Fruit fly (Drosophila melanogaster) whole organism, embryonic: Measurements from ENCODE around the gene CG13603.
A peak's percentile ranks its signal among the peaks of the same experiment; 100 is the strongest.

Source experiments
- Awh ChIP-seq: fragments of 200-800 bp; sonication (Bioruptor generic); IDR thresholded peaks from 2 replicates; pipeline ENCODE4, ENCODE4 v1.3.6; 2022; ENCODE audit warnings: missing biosample characterization, missing genetic modification characterization
- Bdp1 ChIP-seq: fragments of 200-800 bp; sonication (Bioruptor generic); optimal IDR thresholded peaks from 3 replicates; lab custom pipeline; 2016; ENCODE audit warnings: missing biosample characterization, missing genetic modification characterization
- Bgb ChIP-seq: fragments of 200-800 bp; sonication (Bioruptor generic); IDR thresholded peaks from 2 replicates; pipeline ENCODE4 v1.3.6; 2022; ENCODE audit warnings: missing biosample characterization, missing genetic modification characterization; ENCODE audit not compliant: partially characterized antibody
- CG10209 ChIP-seq: fragments of 200-800 bp; sonication (Bioruptor generic); optimal IDR thresholded peaks from 3 replicates; lab custom pipeline; 2017; ENCODE audit warnings: missing biosample characterization, mild to moderate bottlenecking, missing genetic modification characterization, missing genetic modification reagents
- CG10959 ChIP-seq: fragments of 200-800 bp; sonication (Bioruptor generic); IDR thresholded peaks from 2 replicates; pipeline ENCODE4 v1.3.6; 2022; ENCODE audit warnings: missing biosample characterization, missing genetic modification characterization
- CG11085 ChIP-seq: fragments of 200-800 bp; sonication (Bioruptor generic); IDR thresholded peaks from 2 replicates; pipeline ENCODE4 v1.3.6; 2022; ENCODE audit warnings: missing biosample characterization, missing genetic modification characterization
- CG11093 ChIP-seq: fragments of 200-800 bp; sonication (Bioruptor generic); IDR thresholded peaks from 3 replicates; pipeline ENCODE4 v1.3.6; 2022; ENCODE audit warnings: missing biosample characterization, missing genetic modification characterization
- CG11723 ChIP-seq: fragments of 200-800 bp; sonication (Bioruptor generic); optimal IDR thresholded peaks from 2 replicates; lab custom pipeline; 2017; ENCODE audit warnings: missing biosample characterization, mild to moderate bottlenecking, missing genetic modification characterization
- CG12942 ChIP-seq: fragments of 200-800 bp; sonication (Bioruptor generic); optimal IDR thresholded peaks from 3 replicates; lab custom pipeline; 2016; ENCODE audit warnings: missing biosample characterization, missing genetic modification characterization
- CG16779 ChIP-seq: fragments of 200-800 bp; sonication (Bioruptor generic); IDR thresholded peaks from 2 replicates; pipeline ENCODE4 v1.3.6; 2022; ENCODE audit warnings: missing biosample characterization, missing genetic modification characterization
- CG17359 ChIP-seq: fragments of 200-800 bp; sonication (Bioruptor generic); optimal IDR thresholded peaks from 3 replicates; lab custom pipeline; 2018; ENCODE audit warnings: missing biosample characterization, mild to moderate bottlenecking, missing genetic modification characterization, moderate library complexity
- CG17385 ChIP-seq: fragments of 200-800 bp; sonication (Bioruptor generic); optimal IDR thresholded peaks from 3 replicates; lab custom pipeline; 2018; ENCODE audit warnings: missing biosample characterization, mild to moderate bottlenecking, missing genetic modification characterization
- CG17612 ChIP-seq: fragments of 200-800 bp; sonication (Bioruptor generic); IDR thresholded peaks from 2 replicates; pipeline ENCODE4 v1.3.6; 2022; ENCODE audit warnings: missing biosample characterization, missing genetic modification characterization
- CG1792 ChIP-seq: fragments of 200-800 bp; sonication (Bioruptor generic); optimal IDR thresholded peaks from 2 replicates; lab custom pipeline; 2016; ENCODE audit warnings: missing biosample characterization, missing genetic modification characterization
- CG3847 ChIP-seq: fragments of 200-800 bp; sonication (Bioruptor generic); IDR thresholded peaks from 2 replicates; pipeline ENCODE4 v1.3.6; 2022; ENCODE audit warnings: missing biosample characterization, missing genetic modification characterization
- CG4707 ChIP-seq: fragments of 200-800 bp; sonication (Bioruptor generic); optimal IDR thresholded peaks from 2 replicates; lab custom pipeline; 2018; ENCODE audit warnings: missing biosample characterization, mild to moderate bottlenecking, missing genetic modification characterization, moderate library complexity
- CG7372 ChIP-seq: fragments of 200-800 bp; sonication (Bioruptor generic); IDR thresholded peaks from 2 replicates; pipeline ENCODE4 v1.3.6; 2022; ENCODE audit warnings: missing biosample characterization, missing genetic modification characterization
- CG7556 ChIP-seq: fragments of 200-800 bp; sonication (Bioruptor generic); optimal IDR thresholded peaks from 2 replicates; lab custom pipeline; 2017; ENCODE audit warnings: missing biosample characterization, mild to moderate bottlenecking, missing genetic modification characterization
- CG7745 ChIP-seq: fragments of 200-800 bp; sonication (Bioruptor generic); optimal IDR thresholded peaks from 2 replicates; lab custom pipeline; 2018; ENCODE audit warnings: missing biosample characterization, mild to moderate bottlenecking, missing genetic modification characterization, moderate library complexity
- CG7839 ChIP-seq: fragments of 200-800 bp; sonication (Bioruptor generic); optimal IDR thresholded peaks from 3 replicates; lab custom pipeline; 2018; ENCODE audit warnings: missing biosample characterization, mild to moderate bottlenecking, missing genetic modification characterization, moderate library complexity
- CG8765 ChIP-seq: fragments of 200-800 bp; sonication (Bioruptor generic); IDR thresholded peaks from 2 replicates; pipeline ENCODE4 v1.3.6; 2022; ENCODE audit warnings: missing biosample characterization, missing genetic modification characterization
- CG9797 ChIP-seq: fragments of 200-800 bp; sonication (Bioruptor generic); optimal IDR thresholded peaks from 3 replicates; lab custom pipeline; 2018; ENCODE audit warnings: missing biosample characterization, mild to moderate bottlenecking, missing genetic modification characterization
- CHES-1-like ChIP-seq: fragments of 200-800 bp; sonication (Bioruptor generic); optimal IDR thresholded peaks from 2 replicates; lab custom pipeline; 2016; ENCODE audit warnings: missing biosample characterization, missing genetic modification characterization
- Fer3 ChIP-seq: fragments of 200-800 bp; sonication (Bioruptor generic); optimal IDR thresholded peaks from 2 replicates; lab custom pipeline; 2018; ENCODE audit warnings: missing biosample characterization, mild to moderate bottlenecking, missing genetic modification characterization, moderate library complexity
- GATAe ChIP-seq: fragments of 200-800 bp; sonication (Bioruptor generic); conservative IDR thresholded peaks from 2 replicates; pipeline ENCODE4 v1.3.6; 2022; ENCODE audit warnings: missing biosample characterization, missing genetic modification characterization
- MESR4 ChIP-seq: fragments of 200-800 bp; sonication (Bioruptor generic); optimal IDR thresholded peaks from 2 replicates; lab custom pipeline; 2018; ENCODE audit warnings: missing biosample characterization, mild to moderate bottlenecking, missing genetic modification characterization, moderate library complexity
- Nf-YA ChIP-seq: fragments of 200-800 bp; sonication (Bioruptor generic); IDR thresholded peaks from 2 replicates; pipeline ENCODE4 v1.3.6; 2022; ENCODE audit warnings: missing biosample characterization, missing genetic modification characterization
- Opbp ChIP-seq: fragments of 200-800 bp; sonication (Bioruptor generic); IDR thresholded peaks from 3 replicates; pipeline ENCODE4 v1.3.6; 2022; ENCODE audit warnings: missing biosample characterization, missing genetic modification characterization; ENCODE audit not compliant: partially characterized antibody
- PHDP ChIP-seq: fragments of 200-800 bp; sonication (Bioruptor generic); optimal IDR thresholded peaks from 3 replicates; lab custom pipeline; 2018; ENCODE audit warnings: missing biosample characterization, mild to moderate bottlenecking, missing genetic modification characterization, moderate library complexity
- Poxn ChIP-seq: fragments of 200-800 bp; sonication (Bioruptor generic); IDR thresholded peaks from 2 replicates; pipeline ENCODE4 v1.3.6; 2022; ENCODE audit warnings: missing biosample characterization, missing genetic modification characterization
- Sox100B ChIP-seq: fragments of 200-800 bp; sonication (Bioruptor generic); optimal IDR thresholded peaks from 3 replicates; lab custom pipeline; 2018; ENCODE audit warnings: missing biosample characterization, mild to moderate bottlenecking, missing genetic modification characterization
- ase ChIP-seq: fragments of 200-800 bp; sonication (Bioruptor generic); IDR thresholded peaks from 3 replicates; pipeline ENCODE4 v1.3.6; 2022; ENCODE audit warnings: missing biosample characterization, missing genetic modification characterization
- bigmax ChIP-seq: fragments of 200-800 bp; sonication (Bioruptor generic); optimal IDR thresholded peaks from 2 replicates; lab custom pipeline; 2018; ENCODE audit warnings: missing biosample characterization, mild to moderate bottlenecking, missing genetic modification characterization
- croc ChIP-seq: fragments of 200-800 bp; sonication (Bioruptor generic); conservative IDR thresholded peaks from 3 replicates; pipeline ENCODE4 v1.3.6; 2022; ENCODE audit warnings: missing biosample characterization, missing genetic modification characterization
- cwo ChIP-seq: fragments of 200-800 bp; sonication (Bioruptor generic); optimal IDR thresholded peaks from 3 replicates; lab custom pipeline; 2017; ENCODE audit warnings: missing biosample characterization, missing genetic modification characterization, mild to moderate bottlenecking, moderate library complexity, missing genetic modification reagents
- disco-r ChIP-seq: fragments of 200-800 bp; sonication (Bioruptor generic); optimal IDR thresholded peaks from 2 replicates; lab custom pipeline; 2016; ENCODE audit warnings: missing biosample characterization, missing genetic modification characterization
- dpn ChIP-seq, 2 experiments: fragments of 200-800 bp; sonication (Bioruptor generic); optimal IDR thresholded peaks; 3 replicates each; lab custom pipeline; 2016; ENCODE audit warnings: missing biosample characterization in 2 of 2, missing genetic modification characterization in 2 of 2
- exex ChIP-seq: fragments of 200-800 bp; sonication (Bioruptor generic); optimal IDR thresholded peaks from 4 replicates; lab custom pipeline; 2018; ENCODE audit warnings: missing biosample characterization, mild to moderate bottlenecking, missing genetic modification characterization, moderate library complexity
- fd102C ChIP-seq: fragments of 200-800 bp; sonication (Bioruptor generic); optimal IDR thresholded peaks from 2 replicates; lab custom pipeline; 2018; ENCODE audit warnings: missing biosample characterization, mild to moderate bottlenecking, missing genetic modification characterization, moderate library complexity
- fd64A ChIP-seq: fragments of 200-800 bp; sonication (Bioruptor generic); optimal IDR thresholded peaks from 3 replicates; lab custom pipeline; 2018; ENCODE audit warnings: missing biosample characterization, mild to moderate bottlenecking, missing genetic modification characterization
- ind ChIP-seq: fragments of 200-800 bp; sonication (Bioruptor generic); optimal IDR thresholded peaks from 3 replicates; lab custom pipeline; 2016; ENCODE audit warnings: missing biosample characterization, missing genetic modification characterization
- inv ChIP-seq: fragments of 200-800 bp; sonication (Bioruptor generic); IDR thresholded peaks from 2 replicates; pipeline ENCODE4 v1.3.6; 2022; ENCODE audit warnings: missing biosample characterization, missing genetic modification characterization; ENCODE audit not compliant: partially characterized antibody
- lilli ChIP-seq: fragments of 200-800 bp; sonication (Bioruptor generic); optimal IDR thresholded peaks from 3 replicates; lab custom pipeline; 2016; ENCODE audit warnings: missing biosample characterization, missing genetic modification characterization
- odd ChIP-seq: fragments of 200-800 bp; sonication (Bioruptor generic); optimal IDR thresholded peaks from 2 replicates; lab custom pipeline; 2017; ENCODE audit warnings: missing biosample characterization, mild to moderate bottlenecking, missing genetic modification characterization
- onecut ChIP-seq: fragments of 200-800 bp; sonication (Bioruptor generic); IDR thresholded peaks from 2 replicates; pipeline ENCODE4 v1.3.6; 2022; ENCODE audit warnings: missing biosample characterization, missing genetic modification characterization
- pum ChIP-seq: fragments of 200-800 bp; sonication (Bioruptor generic); optimal IDR thresholded peaks from 2 replicates; lab custom pipeline; 2016; ENCODE audit warnings: missing biosample characterization, missing genetic modification characterization
- tna ChIP-seq: fragments of 200-800 bp; sonication (Bioruptor generic); IDR thresholded peaks from 2 replicates; pipeline ENCODE4 v1.3.6; 2022; ENCODE audit warnings: missing biosample characterization, missing genetic modification characterization; ENCODE audit not compliant: partially characterized antibody
- ttk ChIP-seq: fragments of 200-800 bp; sonication (Bioruptor generic); IDR thresholded peaks from 2 replicates; pipeline ENCODE4 v2.1.2; 2022; ENCODE audit warnings: missing biosample characterization, missing genetic modification characterization
- wdn ChIP-seq: fragments of 200-800 bp; sonication (Bioruptor generic); IDR thresholded peaks from 2 replicates; pipeline ENCODE4 v1.3.6; 2022; ENCODE audit warnings: missing biosample characterization, missing genetic modification characterization
- zfh2 ChIP-seq: fragments of 200-800 bp; sonication (Bioruptor generic); optimal IDR thresholded peaks from 2 replicates; lab custom pipeline; 2016; ENCODE audit warnings: missing biosample characterization, missing genetic modification characterization

The CG13603 gene

dm6 chr3R:23941643-23942424 is 44.5 kb downstream of the CG13603 start (continued):
- TF ChIP-seq pum (GFP tag; lab: Kevin White, UChicago) (peak; percentile 20), CG10209 (GFP tag; lab: Kevin White, UChicago) (peak; percentile 32), CG9797 (no peak), Nf-YA (GFP tag; lab: Robert Waterston, UW) (no peak), CG11723 (GFP tag; lab: Kevin White, UChicago) (no peak), Bgb (GFP tag; lab: Robert Waterston, UW) (no peak), ttk (peak; percentile 40; the same call in 1 of the 2 replicates), bigmax (GFP tag; lab: Kevin White, UChicago) (no peak), CG7839 (tag; lab: Kevin White, UChicago) (peak; percentile 50), CG11093 (GFP tag; lab: Robert Waterston, UW) (no peak), CG16779 (GFP tag; lab: Robert Waterston, UW) (no peak), CG17612 (no peak), CG8765 (GFP tag; lab: Robert Waterston, UW) (no peak), Fer3 (peak; percentile 30), CG11085 (no peak), GATAe (no peak), CG12942 (GFP tag; lab: Kevin White, UChicago) (no peak), CG4707 (GFP tag; lab: Kevin White, UChicago) (no peak), CG7556 (GFP tag; lab: Kevin White, UChicago) (peak; percentile 23), ind (GFP tag; lab: Kevin White, UChicago) (peak; percentile 45), cwo (GFP tag; lab: Kevin White, UChicago) (no peak), croc (no peak), dpn (GFP tag; optimal IDR thresholded peaks at IDR 0.05; lab: Kevin White, UChicago) (peak; percentile 6 to 42), lilli (GFP tag; lab: Kevin White, UChicago) (peak; percentile 63), CG3847 (GFP tag; lab: Robert Waterston, UW) (peak; percentile 32; the same call in 1 of the 2 replicates), ase (GFP tag; lab: Robert Waterston, UW) (no peak), fd102C (GFP tag; lab: Kevin White, UChicago) (no peak), inv (GFP tag; lab: Robert Waterston, UW) (no peak), wdn (peak; percentile 71), CG17385 (GFP tag; lab: Kevin White, UChicago) (peak; percentile 49), CHES-1-like (GFP tag; lab: Kevin White, UChicago) (peak; percentile 44), zfh2 (GFP tag; lab: Kevin White, UChicago) (peak; percentile 20), CG1792 (GFP tag; lab: Kevin White, UChicago) (no peak), exex (peak; percentile 7), disco-r (GFP tag; lab: Kevin White, UChicago) (no peak), MESR4 (GFP tag; lab: Kevin White, UChicago) (no peak), Sox100B (GFP tag; lab: Kevin White, UChicago) (peak; percentile 32), odd (GFP tag; lab: Kevin White, UChicago) (no peak), Opbp (GFP tag; lab: Robert Waterston, UW) (no peak), fd64A (GFP tag; lab: Kevin White, UChicago) (no peak), tna (GFP tag; lab: Robert Waterston, UW) (no peak), CG10959 (no peak), CG17359 (tag; lab: Kevin White, UChicago) (peak; percentile 43), CG7745 (no peak), Poxn (GFP tag; lab: Robert Waterston, UW) (no peak), Bdp1 (GFP tag; lab: Kevin White, UChicago) (no peak), Awh (GFP tag; lab: Robert Waterston, UW) (no peak; the same call in 1 of the 2 replicates), onecut (GFP tag; lab: Robert Waterston, UW) (peak; percentile 90), PHDP (tag; lab: Kevin White, UChicago) (peak; percentile 48), CG7372 (GFP tag; lab: Robert Waterston, UW) (no peak)
